Worm (Caenorhabditis elegans) whole organism, L4/young adult: ENCODE results near the gene srg-46.

ENCODE experiments used
- W03F9.2 ChIP-seq: fragments of 150-350 bp; optimal IDR thresholded peaks from 2 replicates; lab custom pipeline; 2014; ENCODE audit warnings: missing biosample characterization, missing genetic modification characterization
- dao-5 ChIP-seq: sonication (generic microtip); optimal IDR thresholded peaks from 2 replicates; lab custom pipeline; 2016; ENCODE audit warnings: missing genotype, missing genetic modification characterization, moderate library complexity, missing compliant biosample characterization
- him-1 ChIP-seq: sonication (generic microtip); optimal IDR thresholded peaks from 2 replicates; lab custom pipeline; 2016; ENCODE audit warnings: missing genotype, missing genetic modification reagents, missing genetic modification characterization, missing compliant biosample characterization

DNA sequence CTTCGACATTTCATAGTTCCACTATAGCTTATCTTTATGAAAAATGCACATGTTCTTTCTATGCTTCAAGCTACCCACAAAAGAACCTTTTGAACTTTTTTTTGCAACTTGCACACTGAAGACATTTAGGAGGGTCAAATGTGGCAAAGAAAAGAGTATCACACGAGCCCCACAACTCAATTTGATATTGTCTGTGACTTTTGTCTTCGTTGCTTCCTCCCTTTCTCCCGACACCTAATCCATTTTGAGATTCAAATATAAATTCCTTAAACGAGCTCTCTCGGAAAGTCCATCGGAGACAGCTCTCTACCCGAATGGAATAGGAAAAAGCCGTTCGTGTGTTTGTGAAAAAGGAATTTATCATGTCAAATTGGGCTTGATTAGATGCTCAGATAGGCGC lies 13.2 kb upstream of the srg-46 start:
- no peak for TF ChIP-seq him-1 (tag; lab: Kevin White, UChicago)
- TF ChIP-seq W03F9.2 (tag; lab: Kevin White, UChicago), result no peak
- no peak for TF ChIP-seq dao-5 (tag; lab: Kevin White, UChicago)
